Worm (Caenorhabditis elegans) whole organism, young adult: Measurements from ENCODE around the gene srr-4.

ENCODE experiments used
- B0019.2 ChIP-seq: fragments of 200-800 bp; sonication (Bioruptor generic); conservative IDR thresholded peaks from 2 replicates; pipeline ENCODE4 v1.3.6; 2022; ENCODE audit warnings: missing genetic modification reagents, missing genetic modification characterization, missing compliant biosample characterization
- C06A6.2 ChIP-seq: fragments of 200-800 bp; sonication (Bioruptor generic); conservative IDR thresholded peaks from 2 replicates; pipeline ENCODE4 v1.3.6; 2022; ENCODE audit warnings: missing genetic modification characterization, missing compliant biosample characterization
- F57C9.4 ChIP-seq: sonication (generic microtip); optimal IDR thresholded peaks from 2 replicates; lab custom pipeline; 2017; ENCODE audit warnings: mild to moderate bottlenecking, missing genetic modification characterization, missing compliant biosample characterization
- Y53G8AR.9 ChIP-seq: fragments of 200-800 bp; sonication (Bioruptor generic); conservative IDR thresholded peaks from 2 replicates; pipeline ENCODE4 v1.3.6; 2022; ENCODE audit warnings: missing genetic modification reagents, missing genetic modification characterization, missing compliant biosample characterization
- Y95B8A.8 ChIP-seq: fragments of 200-800 bp; sonication (Bioruptor generic); IDR thresholded peaks from 2 replicates; pipeline ENCODE4 v1.3.6; 2022; ENCODE audit warnings: missing genetic modification reagents, missing genetic modification characterization, missing compliant biosample characterization
- ama-1 ChIP-seq, 3 experiments: fragments of 150-350 bp in 1 of 3; sonication (generic microtip) in 2 of 3; optimal IDR thresholded peaks; 2 replicates each; lab custom pipeline; 2014 to 2018; ENCODE audit warnings: missing biosample characterization in 2 of 3, missing genetic modification characterization in 2 of 3, missing genetic modification reagents in 2 of 3
- egl-44 ChIP-seq: fragments of 200-800 bp; sonication (Bioruptor generic); IDR thresholded peaks from 2 replicates; pipeline ENCODE4 v1.3.6; 2022; ENCODE audit warnings: missing genetic modification reagents, missing genetic modification characterization, missing compliant biosample characterization
- hlh-12 ChIP-seq: sonication (generic microtip); optimal IDR thresholded peaks from 2 replicates; lab custom pipeline; 2016; ENCODE audit warnings: missing genetic modification characterization, missing compliant biosample characterization
- let-607 ChIP-seq, 2 experiments: fragments of 200-800 bp in 1 of 2; sonication (Bioruptor generic) in 1 of 2; sonication (generic microtip) in 1 of 2; optimal IDR thresholded peaks; 2 replicates each; lab custom pipeline; 2016 to 2018; ENCODE audit warnings: mild to moderate bottlenecking in 2 of 2, missing compliant biosample characterization in 2 of 2, missing genetic modification characterization in 2 of 2, moderate library complexity in 2 of 2, missing genotype in 1 of 2
- madf-10 ChIP-seq: sonication (generic microtip); optimal IDR thresholded peaks from 2 replicates; lab custom pipeline; 2016; ENCODE audit warnings: mild to moderate bottlenecking, missing genetic modification characterization, missing compliant biosample characterization
- pha-4 ChIP-seq: fragments of 150-350 bp; sonication (generic microtip); optimal IDR thresholded peaks from 2 replicates; lab custom pipeline; 2014; ENCODE audit warnings: missing biosample characterization, missing genetic modification reagents, missing genetic modification characterization
- snpc-3.4 ChIP-seq: sonication (generic microtip); optimal IDR thresholded peaks from 2 replicates; lab custom pipeline; 2017; ENCODE audit warnings: missing genetic modification characterization, mild to moderate bottlenecking, missing compliant biosample characterization, antibody characterized with exemption, moderate library complexity, missing genotype, missing genetic modification reagents
- unc-130 ChIP-seq: sonication (generic microtip); optimal IDR thresholded peaks from 2 replicates; lab custom pipeline; 2016; ENCODE audit warnings: missing genetic modification reagents, missing genetic modification characterization, missing compliant biosample characterization

DNA sequence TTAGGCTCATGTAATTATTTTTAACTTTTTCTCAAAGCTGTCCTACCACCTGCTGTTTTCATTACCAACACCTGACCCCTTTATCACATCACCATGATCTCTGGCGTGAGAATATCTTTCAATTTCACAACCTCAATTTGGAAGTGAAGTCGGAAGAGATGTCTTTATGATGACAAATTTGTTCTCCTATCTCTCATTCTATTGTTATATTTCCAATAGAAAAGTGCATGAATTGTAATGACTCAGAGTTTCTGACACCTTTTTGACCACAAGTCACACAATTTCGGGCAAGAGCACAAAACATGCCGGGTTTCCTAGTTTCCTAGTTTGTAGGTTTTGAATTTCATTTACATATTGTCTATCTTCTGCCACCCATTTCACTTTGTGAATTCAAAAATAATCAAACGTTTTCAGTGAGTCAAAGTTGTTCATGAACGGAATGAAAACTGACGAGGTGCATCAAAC is at the start of gene srr-4:
- TF ChIP-seq Y95B8A.8 (GFP tag; lab: Robert Waterston, UW), result no peak
- TF ChIP-seq snpc-3.4 (tag; lab: Kevin White, UChicago), result no peak
- TF ChIP-seq Y53G8AR.9 (GFP tag; lab: Robert Waterston, UW), result no peak
- TF ChIP-seq hlh-12, result no peak
- TF ChIP-seq egl-44 (GFP tag; lab: Robert Waterston, UW), result no peak
- no peak for TF ChIP-seq C06A6.2 (GFP tag; lab: Robert Waterston, UW)
- TF ChIP-seq ama-1 (optimal IDR thresholded peaks at IDR 0.05; lab: Kevin White, UChicago), result no peak
- TF ChIP-seq ama-1 (GFP tag; optimal IDR thresholded peaks at IDR 0.05; lab: Kevin White, UChicago), result no peak
- TF ChIP-seq F57C9.4 (tag; lab: Kevin White, UChicago), result no peak
- TF ChIP-seq madf-10 (tag; lab: Kevin White, UChicago), result no peak
- no peak for TF ChIP-seq let-607 (tag; optimal IDR thresholded peaks at IDR 0.05; lab: Kevin White, UChicago)
- TF ChIP-seq unc-130 (GFP tag; lab: Kevin White, UChicago), result no peak
- no peak for TF ChIP-seq pha-4 (tag; lab: Kevin White, UChicago)
- no peak for TF ChIP-seq B0019.2 (GFP tag; lab: Robert Waterston, UW)
